Fruit fly (Drosophila melanogaster): ENCODE results near the gene CG14232.

DNA sequence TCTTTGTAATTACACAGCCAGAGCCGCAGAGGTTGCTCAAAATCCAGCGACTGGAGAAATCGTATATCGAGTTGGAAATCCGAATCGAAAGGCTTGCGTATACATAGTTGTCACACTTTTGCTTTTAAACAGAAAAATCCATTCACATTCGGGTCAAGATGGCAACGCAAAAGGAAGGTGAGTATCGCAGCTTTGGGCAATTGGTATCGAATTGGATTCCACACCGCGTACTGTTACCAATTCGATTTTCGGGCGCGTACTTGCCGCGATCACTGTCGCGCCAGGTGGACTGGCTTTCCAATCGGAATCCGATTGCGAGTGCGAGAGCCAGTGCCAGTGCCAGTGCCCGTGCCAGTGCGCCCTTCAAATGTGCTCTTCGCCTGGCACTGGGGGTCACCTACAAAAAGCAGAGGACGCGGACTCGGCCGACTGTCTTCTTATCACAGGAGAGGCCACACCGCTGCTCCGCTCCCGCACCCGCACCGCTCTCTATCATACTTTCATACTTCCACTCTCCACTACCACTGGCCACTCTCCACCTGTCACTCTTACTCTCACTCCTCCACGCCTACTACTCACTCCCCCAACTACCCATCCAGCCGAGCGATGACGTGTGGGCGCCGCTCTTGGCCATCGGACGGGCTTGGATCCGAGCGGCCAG, 36.5 kb downstream of the CG14232 start:
- TF ChIP-seq CTCF (optimal IDR thresholded peaks at IDR 0.05) (no peak), CG8478 (optimal IDR thresholded peaks at IDR 0.05) (no peak)

Data from S2 (cell line).